Worm (Caenorhabditis elegans): ENCODE results near the gene Y57G11B.6.

DNA sequence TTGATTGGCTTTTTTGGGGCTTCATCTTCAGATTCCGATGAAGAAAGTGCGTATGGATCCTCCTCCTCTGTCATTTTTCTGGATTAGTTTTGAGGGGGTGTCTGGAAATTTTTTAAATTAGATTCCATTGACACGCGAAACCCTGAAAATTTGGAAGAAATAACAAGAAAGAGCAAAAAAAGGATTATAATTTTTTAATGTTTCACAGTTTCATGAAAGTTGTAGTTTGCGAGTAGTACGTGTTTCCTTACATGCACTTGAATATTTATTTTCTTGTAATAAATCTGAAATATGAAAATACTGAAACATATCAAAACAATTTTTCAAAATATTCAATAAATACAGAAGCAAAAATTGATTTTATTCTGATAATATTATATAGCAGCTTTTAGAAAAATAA lies 49.6 kb downstream of the Y57G11B.6 start, which contains the start of gene tag-273:
- TF ChIP-seq lin-13 (tag; optimal IDR thresholded peaks at IDR 0.05) (no peak), nhr-28 (tag; optimal IDR thresholded peaks at IDR 0.05) (no peak), lin-32 (GFP tag; optimal IDR thresholded peaks at IDR 0.05) (no peak)
